Fruit fly (Drosophila melanogaster) whole organism, embryonic: Measurements from ENCODE around the gene Snx27.

Experiments
- Antp ChIP-seq: fragments of 200-800 bp; sonication (Bioruptor generic); optimal IDR thresholded peaks from 3 replicates; lab custom pipeline; 2016; ENCODE audit warnings: missing biosample characterization, missing genetic modification characterization
- Atf-2 ChIP-seq: fragments of 200-800 bp; sonication (Bioruptor generic); optimal IDR thresholded peaks from 2 replicates; lab custom pipeline; 2016; ENCODE audit warnings: missing biosample characterization, missing genetic modification characterization
- Bteb2 ChIP-seq: fragments of 200-800 bp; sonication (Bioruptor generic); optimal IDR thresholded peaks from 2 replicates; lab custom pipeline; 2016; ENCODE audit warnings: missing biosample characterization, missing genetic modification characterization
- CG10209 ChIP-seq: fragments of 200-800 bp; sonication (Bioruptor generic); optimal IDR thresholded peaks from 3 replicates; lab custom pipeline; 2017; ENCODE audit warnings: missing biosample characterization, mild to moderate bottlenecking, missing genetic modification characterization, missing genetic modification reagents
- CG12236 ChIP-seq: fragments of 200-800 bp; sonication (Bioruptor generic); optimal IDR thresholded peaks from 2 replicates; lab custom pipeline; 2016; ENCODE audit warnings: missing biosample characterization, missing genetic modification characterization
- CG12769 ChIP-seq: fragments of 200-800 bp; sonication (Bioruptor generic); optimal IDR thresholded peaks from 2 replicates; lab custom pipeline; 2019; ENCODE audit warnings: missing biosample characterization, mild to moderate bottlenecking, missing genetic modification characterization, moderate library complexity
- CG17186 ChIP-seq: fragments of 200-800 bp; sonication (Bioruptor generic); optimal IDR thresholded peaks from 3 replicates; lab custom pipeline; 2017; ENCODE audit warnings: missing biosample characterization, missing genetic modification reagents, missing genetic modification characterization
- CG2120 ChIP-seq: fragments of 200-800 bp; sonication (Bioruptor generic); optimal IDR thresholded peaks from 3 replicates; lab custom pipeline; 2016; ENCODE audit warnings: missing biosample characterization, missing genetic modification characterization
- CG31224 ChIP-seq: fragments of 200-800 bp; sonication (Bioruptor generic); IDR thresholded peaks from 2 replicates; pipeline ENCODE4 v1.3.6; 2022; ENCODE audit warnings: missing biosample characterization, missing genetic modification characterization
- CG31388 ChIP-seq: fragments of 200-800 bp; sonication (Bioruptor generic); optimal IDR thresholded peaks from 2 replicates; lab custom pipeline; 2016; ENCODE audit warnings: missing biosample characterization, missing genetic modification characterization
- CG3163 ChIP-seq: fragments of 200-800 bp; sonication (Bioruptor generic); optimal IDR thresholded peaks from 3 replicates; lab custom pipeline; 2016; ENCODE audit warnings: missing biosample characterization, missing genetic modification characterization
- CG33557 ChIP-seq: fragments of 200-800 bp; sonication (Bioruptor generic); optimal IDR thresholded peaks from 2 replicates; lab custom pipeline; 2019; ENCODE audit warnings: missing biosample characterization, mild to moderate bottlenecking, missing genetic modification characterization, moderate library complexity
- CG43689 ChIP-seq: fragments of 200-800 bp; sonication (Bioruptor generic); IDR thresholded peaks from 2 replicates; pipeline ENCODE4 v1.3.6; 2022; ENCODE audit warnings: missing biosample characterization, missing genetic modification characterization
- CG4854 ChIP-seq: fragments of 200-800 bp; sonication (Bioruptor generic); optimal IDR thresholded peaks from 2 replicates; lab custom pipeline; 2016; ENCODE audit warnings: missing biosample characterization, missing genetic modification characterization, inconsistent platforms
- CG5245 ChIP-seq: fragments of 200-800 bp; sonication (Bioruptor generic); optimal IDR thresholded peaks from 3 replicates; lab custom pipeline; 2016; ENCODE audit warnings: missing biosample characterization, missing genetic modification characterization
- CG6272 ChIP-seq: fragments of 200-800 bp; sonication (Bioruptor generic); IDR thresholded peaks from 2 replicates; pipeline ENCODE4 v1.3.6; 2022; ENCODE audit warnings: missing biosample characterization, missing genetic modification characterization
- CG6683 ChIP-seq: fragments of 200-800 bp; sonication (Bioruptor generic); optimal IDR thresholded peaks from 2 replicates; lab custom pipeline; 2017; ENCODE audit warnings: missing biosample characterization, mild to moderate bottlenecking, missing genetic modification characterization, missing genetic modification reagents
- CG7987 ChIP-seq: fragments of 200-800 bp; sonication (Bioruptor generic); optimal IDR thresholded peaks from 2 replicates; lab custom pipeline; 2018; ENCODE audit warnings: missing biosample characterization, mild to moderate bottlenecking, missing genetic modification characterization, moderate library complexity
- Dref ChIP-seq: fragments of 200-800 bp; sonication (Bioruptor generic); IDR thresholded peaks from 2 replicates; pipeline ENCODE4 v1.3.6; 2022; ENCODE audit warnings: missing biosample characterization, missing genetic modification characterization
- HHEX ChIP-seq: fragments of 200-800 bp; sonication (Bioruptor generic); optimal IDR thresholded peaks from 3 replicates; lab custom pipeline; 2017; ENCODE audit warnings: missing biosample characterization, mild to moderate bottlenecking, missing genetic modification characterization, missing genetic modification reagents
- HmgD ChIP-seq: fragments of 200-800 bp; sonication (Bioruptor generic); optimal IDR thresholded peaks from 3 replicates; lab custom pipeline; 2016; ENCODE audit warnings: missing biosample characterization, missing genetic modification characterization
- Hr51 ChIP-seq, 2 experiments: fragments of 200-800 bp; sonication (Bioruptor generic); optimal IDR thresholded peaks; 2 replicates in 1 of 2; 3 replicates in 1 of 2; lab custom pipeline; 2016 to 2018; ENCODE audit warnings: missing biosample characterization in 2 of 2, missing genetic modification characterization in 2 of 2, mild to moderate bottlenecking in 1 of 2, moderate library complexity in 1 of 2
- Hsf ChIP-seq: fragments of 200-800 bp; sonication (Bioruptor generic); optimal IDR thresholded peaks from 3 replicates; lab custom pipeline; 2016; ENCODE audit warnings: missing biosample characterization, missing genetic modification characterization
- Jarid2 ChIP-seq: fragments of 200-800 bp; sonication (Bioruptor generic); optimal IDR thresholded peaks from 3 replicates; lab custom pipeline; 2017; ENCODE audit warnings: mild to moderate bottlenecking, missing biosample characterization, missing genetic modification reagents, missing genetic modification characterization
- Mad ChIP-seq: fragments of 200-800 bp; sonication (Bioruptor generic); optimal IDR thresholded peaks from 2 replicates; lab custom pipeline; 2016; ENCODE audit warnings: missing biosample characterization, missing genetic modification characterization
- Mrtf ChIP-seq: fragments of 200-800 bp; sonication (Bioruptor generic); IDR thresholded peaks from 3 replicates; pipeline ENCODE4 v1.3.6; 2022; ENCODE audit warnings: missing biosample characterization, missing genetic modification characterization
- Myb ChIP-seq: fragments of 200-800 bp; sonication (Bioruptor generic); optimal IDR thresholded peaks from 2 replicates; lab custom pipeline; 2016; ENCODE audit warnings: missing biosample characterization, missing genetic modification characterization
- Nf-YA ChIP-seq: fragments of 200-800 bp; sonication (Bioruptor generic); IDR thresholded peaks from 2 replicates; pipeline ENCODE4 v1.3.6; 2022; ENCODE audit warnings: missing biosample characterization, missing genetic modification characterization
- Sox100B ChIP-seq: fragments of 200-800 bp; sonication (Bioruptor generic); optimal IDR thresholded peaks from 3 replicates; lab custom pipeline; 2018; ENCODE audit warnings: missing biosample characterization, mild to moderate bottlenecking, missing genetic modification characterization
- Sox102F ChIP-seq: fragments of 200-800 bp; sonication (Bioruptor generic); optimal IDR thresholded peaks from 2 replicates; lab custom pipeline; 2018; ENCODE audit warnings: missing biosample characterization, mild to moderate bottlenecking, missing genetic modification characterization, moderate library complexity
- Sry-δ ChIP-seq: fragments of 200-800 bp; sonication (Bioruptor generic); optimal IDR thresholded peaks from 2 replicates; lab custom pipeline; 2016; ENCODE audit warnings: missing biosample characterization, missing genetic modification characterization
- Xrp1 ChIP-seq: fragments of 200-800 bp; sonication (Bioruptor generic); IDR thresholded peaks from 2 replicates; pipeline ENCODE4 v1.3.6; 2022; ENCODE audit warnings: missing biosample characterization, missing genetic modification characterization
- btn ChIP-seq: fragments of 200-800 bp; sonication (Bioruptor generic); optimal IDR thresholded peaks from 2 replicates; lab custom pipeline; 2016; ENCODE audit warnings: missing biosample characterization, missing genetic modification characterization
- dmrt11E ChIP-seq: fragments of 200-800 bp; sonication (Bioruptor generic); optimal IDR thresholded peaks from 3 replicates; lab custom pipeline; 2018; ENCODE audit warnings: missing biosample characterization, mild to moderate bottlenecking, missing genetic modification characterization, moderate library complexity
- dpn ChIP-seq, 2 experiments: fragments of 200-800 bp; sonication (Bioruptor generic); optimal IDR thresholded peaks; 3 replicates each; lab custom pipeline; 2016; ENCODE audit warnings: missing biosample characterization in 2 of 2, missing genetic modification characterization in 2 of 2
- esg ChIP-seq: fragments of 200-800 bp; sonication (Bioruptor generic); conservative IDR thresholded peaks from 2 replicates; pipeline ENCODE4 v1.3.6; 2022; ENCODE audit warnings: missing biosample characterization, missing genetic modification characterization
- ftz-f1 ChIP-seq: fragments of 200-800 bp; sonication (Bioruptor generic); optimal IDR thresholded peaks from 2 replicates; lab custom pipeline; 2016; ENCODE audit warnings: missing biosample characterization, missing genetic modification characterization
- gcm2 ChIP-seq: fragments of 200-800 bp; sonication (Bioruptor generic); optimal IDR thresholded peaks from 2 replicates; lab custom pipeline; 2016; ENCODE audit warnings: missing biosample characterization, missing genetic modification characterization
- klu ChIP-seq: fragments of 200-800 bp; sonication (Bioruptor generic); IDR thresholded peaks from 2 replicates; pipeline ENCODE4 v1.3.6; 2022; ENCODE audit warnings: missing biosample characterization, missing genetic modification characterization
- lmd ChIP-seq: fragments of 200-800 bp; sonication (Bioruptor generic); IDR thresholded peaks from 2 replicates; pipeline ENCODE4 v1.3.6; 2022; ENCODE audit warnings: missing biosample characterization, missing genetic modification characterization
- lov ChIP-seq, 2 experiments: fragments of 200-800 bp in 1 of 2; fragments of >200 bp in 1 of 2; sonication (Bioruptor generic) in 1 of 2; IDR thresholded peaks in 1 of 2; optimal IDR thresholded peaks in 1 of 2; 2 replicates in 1 of 2; 3 replicates in 1 of 2; pipeline versions ENCODE4 v1.3.6 to Lab custom; 2017 to 2022; ENCODE audit warnings: missing biosample characterization in 1 of 2, missing genetic modification characterization in 1 of 2
- mam ChIP-seq: fragments of 200-800 bp; sonication (Bioruptor generic); optimal IDR thresholded peaks from 3 replicates; lab custom pipeline; 2016; ENCODE audit warnings: missing biosample characterization, missing genetic modification characterization
- pnt ChIP-seq: fragments of 200-800 bp; sonication (Bioruptor generic); optimal IDR thresholded peaks from 3 replicates; lab custom pipeline; 2016; ENCODE audit warnings: missing biosample characterization, missing genetic modification characterization
- schlank ChIP-seq: fragments of 200-800 bp; sonication (Bioruptor generic); optimal IDR thresholded peaks from 2 replicates; lab custom pipeline; 2018; ENCODE audit warnings: missing biosample characterization, mild to moderate bottlenecking, missing genetic modification characterization
- sna ChIP-seq: fragments of 200-800 bp; sonication (Bioruptor generic); IDR thresholded peaks from 2 replicates; pipeline ENCODE4 v1.3.6; 2022; ENCODE audit warnings: missing biosample characterization, missing genetic modification characterization; ENCODE audit not compliant: partially characterized antibody
- sob ChIP-seq: fragments of 200-800 bp; sonication (Bioruptor generic); IDR thresholded peaks from 2 replicates; pipeline ENCODE4 v1.3.6; 2022; ENCODE audit warnings: missing biosample characterization, missing genetic modification characterization
- sqz ChIP-seq: fragments of 200-800 bp; sonication (Bioruptor generic); optimal IDR thresholded peaks from 3 replicates; lab custom pipeline; 2018; ENCODE audit warnings: missing biosample characterization, mild to moderate bottlenecking, missing genetic modification characterization
- tap ChIP-seq: fragments of 200-800 bp; optimal IDR thresholded peaks from 3 replicates; lab custom pipeline; 2019; ENCODE audit warnings: missing biosample characterization, mild to moderate bottlenecking, missing genetic modification characterization, moderate library complexity
- toy ChIP-seq: fragments of 200-800 bp; sonication (Bioruptor generic); IDR thresholded peaks from 2 replicates; pipeline ENCODE4 v1.3.6; 2022; ENCODE audit warnings: missing biosample characterization, missing genetic modification characterization
- trem ChIP-seq: fragments of 200-800 bp; optimal IDR thresholded peaks from 3 replicates; lab custom pipeline; 2019; ENCODE audit warnings: missing biosample characterization, mild to moderate bottlenecking, missing genetic modification characterization, moderate library complexity
- trh ChIP-seq: fragments of 200-800 bp; sonication (Bioruptor generic); optimal IDR thresholded peaks from 2 replicates; lab custom pipeline; 2016; ENCODE audit warnings: missing biosample characterization, missing genetic modification characterization

The Snx27 gene

DNA sequence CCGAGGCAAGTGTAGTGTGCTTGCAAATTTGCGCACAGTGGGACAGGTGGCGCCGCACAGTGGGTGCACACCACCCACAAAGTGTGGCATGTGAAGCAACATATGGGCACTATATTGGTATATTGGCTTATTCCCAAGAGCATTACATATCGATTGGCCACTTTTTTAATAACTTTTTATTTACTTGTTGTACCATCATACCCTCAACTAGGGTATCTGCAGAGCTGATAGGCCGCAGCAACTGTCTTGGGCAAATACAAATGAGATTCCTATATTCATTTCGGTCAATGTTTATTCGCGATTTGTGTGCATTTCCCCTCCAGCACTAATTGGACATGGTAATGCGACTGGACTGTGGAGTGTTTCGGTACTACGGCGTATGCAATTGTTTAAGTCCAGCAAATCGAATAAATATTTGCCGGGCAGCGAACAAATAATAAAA, 13.1 kb downstream of the Snx27 start (continued):
- TF ChIP-seq Sry-δ (GFP tag; lab: Kevin White, UChicago) (no peak), CG17186 (GFP tag; lab: Kevin White, UChicago) (peak; percentile 42), toy (GFP tag; lab: Robert Waterston, UW) (no peak), HmgD (GFP tag; lab: Kevin White, UChicago) (no peak), pnt (GFP tag; lab: Kevin White, UChicago) (peak; percentile 40), btn (GFP tag; lab: Kevin White, UChicago) (peak; percentile 8), HHEX (GFP tag; lab: Kevin White, UChicago) (peak; percentile 28), schlank (tag; lab: Kevin White, UChicago) (no peak), Mad (GFP tag; lab: Kevin White, UChicago) (no peak), sob (GFP tag; lab: Robert Waterston, UW) (peak; percentile 16; the same call in 1 of the 2 replicates), CG7987 (GFP tag; lab: Kevin White, UChicago) (peak; percentile 36), Atf-2 (GFP tag; lab: Kevin White, UChicago) (peak; percentile 33), lov (optimal IDR thresholded peaks at IDR 0.05; lab: Kevin White, UChicago) (no peak), lov (GFP tag; IDR thresholded peaks at IDR 0.05; lab: Robert Waterston, UW) (0 out of 3 replicates have a peak, but pooled peaks have one; percentile 15), ftz-f1 (GFP tag; lab: Kevin White, UChicago) (no peak), sqz (GFP tag; lab: Kevin White, UChicago) (peak; percentile 7), Antp (peak; percentile 52), lmd (GFP tag; lab: Robert Waterston, UW) (peak; percentile 64), CG12769 (peak; percentile 43), CG31388 (GFP tag; lab: Kevin White, UChicago) (no peak), Hr51 (GFP tag; optimal IDR thresholded peaks at IDR 0.05; lab: Kevin White, UChicago) (peak; percentile 33 to 38), Sox102F (peak; percentile 71), esg (peak; percentile 53), Hsf (GFP tag; lab: Kevin White, UChicago) (peak; percentile 57), CG10209 (peak; percentile 43), CG2120 (GFP tag; lab: Kevin White, UChicago) (peak; percentile 26), tap (tag; lab: Kevin White, UChicago) (peak; percentile 44), Mrtf (peak; percentile 44; the same call in 1 of the 3 replicates), CG43689 (GFP tag; lab: Robert Waterston, UW) (peak; percentile 57), Jarid2 (GFP tag; lab: Kevin White, UChicago) (peak; percentile 22), Xrp1 (GFP tag; lab: Robert Waterston, UW) (peak; percentile 58), trh (GFP tag; lab: Kevin White, UChicago) (no peak), CG6683 (GFP tag; lab: Kevin White, UChicago) (no peak), CG12236 (peak; percentile 26), dpn (GFP tag; optimal IDR thresholded peaks at IDR 0.05; lab: Kevin White, UChicago) (peak; percentile 32 to 46), Nf-YA (GFP tag; lab: Robert Waterston, UW) (peak; percentile 51; the same call in 1 of the 2 replicates), Myb (GFP tag; lab: Kevin White, UChicago) (peak; percentile 4), CG33557 (GFP tag; lab: Kevin White, UChicago) (peak; percentile 54), sna (no peak), CG4854 (GFP tag; lab: Kevin White, UChicago) (no peak), gcm2 (GFP tag; lab: Kevin White, UChicago) (no peak), CG6272 (GFP tag; lab: Robert Waterston, UW) (no peak), dmrt11E (tag; lab: Kevin White, UChicago) (peak; percentile 62), trem (tag; lab: Kevin White, UChicago) (no peak), CG5245 (GFP tag; lab: Kevin White, UChicago) (peak; percentile 35), klu (GFP tag; lab: Robert Waterston, UW) (no peak), CG31224 (GFP tag; lab: Robert Waterston, UW) (peak; percentile 24; the same call in 1 of the 2 replicates), Dref (GFP tag; lab: Robert Waterston, UW) (no peak), Bteb2 (GFP tag; lab: Kevin White, UChicago) (no peak), CG3163 (no peak), mam (peak; percentile 49), Sox100B (GFP tag; lab: Kevin White, UChicago) (peak; percentile 56)
